Fruit fly (Drosophila melanogaster) whole organism, embryonic: Measurements from ENCODE around the gene Shal.

ENCODE experiments used
- CG9797 ChIP-seq: fragments of 200-800 bp; sonication (Bioruptor generic); optimal IDR thresholded peaks from 3 replicates; lab custom pipeline; 2018; ENCODE audit warnings: missing biosample characterization, mild to moderate bottlenecking, missing genetic modification characterization
- H15 ChIP-seq: fragments of 200-800 bp; sonication (Bioruptor generic); IDR thresholded peaks from 3 replicates; pipeline ENCODE4 v1.3.6; 2022; ENCODE audit warnings: missing biosample characterization, missing genetic modification characterization
- crp ChIP-seq, 2 experiments: fragments of 200-800 bp; sonication (Bioruptor generic); optimal IDR thresholded peaks; 2 replicates in 1 of 2; 3 replicates in 1 of 2; lab custom pipeline; 2017; ENCODE audit warnings: missing biosample characterization in 2 of 2, missing genetic modification characterization in 2 of 2, mild to moderate bottlenecking in 1 of 2, moderate library complexity in 1 of 2

dm6 chr3L:19575650-19576049 lies 8.7 kb downstream of the Shal start:
- TF ChIP-seq crp (GFP tag; optimal IDR thresholded peaks at IDR 0.05; lab: Kevin White, UChicago) (no peak), H15 (peak; percentile 50; the same call in 2 of the 3 replicates), CG9797 (GFP tag; lab: Kevin White, UChicago) (no peak)
